Worm (Caenorhabditis elegans) whole organism, late embryonic: ENCODE measurements around the gene Y39A3A.3.

Experiments
- K09A11.1 ChIP-seq: sonication (generic microtip); optimal IDR thresholded peaks from 2 replicates; lab custom pipeline; 2017; ENCODE audit warnings: antibody characterized with exemption, mild to moderate bottlenecking, missing genetic modification characterization, missing compliant biosample characterization; ENCODE audit not compliant: insufficient read depth
- ama-1 ChIP-seq: fragments of 150-350 bp; optimal IDR thresholded peaks from 2 replicates; lab custom pipeline; 2014
- ceh-19 ChIP-seq: fragments of 200-800 bp; sonication (Bioruptor generic); optimal IDR thresholded peaks from 2 replicates; lab custom pipeline; 2018; ENCODE audit warnings: mild to moderate bottlenecking, missing genetic modification characterization, missing compliant biosample characterization
- ceh-48 ChIP-seq: sonication (generic microtip); optimal IDR thresholded peaks from 2 replicates; lab custom pipeline; 2016; ENCODE audit warnings: missing genetic modification characterization, inconsistent platforms, missing compliant biosample characterization
- dmd-4 ChIP-seq: sonication (generic microtip); optimal IDR thresholded peaks from 2 replicates; lab custom pipeline; 2016; ENCODE audit warnings: borderline replicate concordance, missing genetic modification characterization, missing compliant biosample characterization
- dve-1 ChIP-seq: sonication (generic microtip); optimal IDR thresholded peaks from 2 replicates; lab custom pipeline; 2017; ENCODE audit warnings: antibody characterized with exemption, mild to moderate bottlenecking, missing genetic modification characterization, missing compliant biosample characterization
- ets-4 ChIP-seq: sonication (generic microtip); optimal IDR thresholded peaks from 2 replicates; lab custom pipeline; 2016; ENCODE audit warnings: missing genetic modification characterization, missing compliant biosample characterization
- tbx-2 ChIP-seq: sonication (generic microtip); optimal IDR thresholded peaks from 2 replicates; lab custom pipeline; 2016; ENCODE audit warnings: missing genetic modification characterization, missing compliant biosample characterization
- tbx-7 ChIP-seq: sonication (generic microtip); optimal IDR thresholded peaks from 2 replicates; lab custom pipeline; 2016; ENCODE audit warnings: missing genotype, missing genetic modification characterization, missing compliant biosample characterization
- ztf-16 ChIP-seq: sonication (generic microtip); optimal IDR thresholded peaks from 2 replicates; lab custom pipeline; 2017; ENCODE audit warnings: missing genetic modification characterization, missing compliant biosample characterization

DNA sequence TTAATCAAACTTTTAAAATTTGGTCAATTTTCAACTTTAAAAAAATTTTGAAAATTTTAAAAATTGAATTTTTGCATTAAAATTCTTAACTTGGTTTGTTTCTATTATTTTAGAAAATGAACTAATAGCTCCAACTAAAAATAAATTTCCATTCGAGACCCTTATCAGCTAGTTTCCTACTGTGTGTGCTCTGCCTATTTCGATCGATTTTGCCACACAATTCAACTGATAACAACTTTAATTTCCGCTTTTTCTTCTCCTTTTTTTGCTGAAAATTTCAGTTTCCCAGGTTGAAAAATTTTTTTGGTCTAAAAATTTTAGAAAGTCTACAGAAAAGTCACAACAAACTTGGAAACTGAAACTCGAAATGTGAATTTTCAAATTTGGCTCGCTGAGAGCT, 23.2 kb upstream of the Y39A3A.3 start:
- TF ChIP-seq ets-4 (no peak), dmd-4 (tag; lab: Kevin White, UChicago) (no peak), tbx-2 (tag; lab: Kevin White, UChicago) (no peak), tbx-7 (tag; lab: Kevin White, UChicago) (no peak), ama-1 (lab: Kevin White, UChicago) (no peak), ceh-19 (GFP tag; lab: Kevin White, UChicago) (no peak), K09A11.1 (tag; lab: Kevin White, UChicago) (no peak), ztf-16 (tag; lab: Kevin White, UChicago) (no peak), ceh-48 (no peak), dve-1 (tag; lab: Kevin White, UChicago) (no peak)
